Worm (Caenorhabditis elegans) whole organism, dauer: Measurements from ENCODE around the gene C10A4.4.
"Not testable (repeated sequence)": the region's sequence is repeated elsewhere in the genome, so short reads cannot be mapped to it uniquely, and the experiment has no call there.

Source experiments
- unc-62 ChIP-seq: sonication (generic microtip); optimal IDR thresholded peaks from 2 replicates; lab custom pipeline; 2017; ENCODE audit warnings: missing biosample characterization, missing genetic modification reagents, missing genetic modification characterization

Gene C10A4.4

ce11 chrX:7400788-7401187, at the start of gene C10A4.4:
Gene C10A4.4 (plus strand): TSS chrX:7401088.
- TF ChIP-seq unc-62 (GFP tag; lab: Kevin White, UChicago), result no peak

ce11 chrX:7365267-7365666, 35.6 kb upstream of the C10A4.4 start, which contains the start of gene C56G3.2:
Gene C56G3.2 (plus strand): TSS chrX:7365567.
- not testable (repeated sequence) for TF ChIP-seq unc-62 (GFP tag; lab: Kevin White, UChicago)

- TF ChIP-seq unc-62 (GFP tag; lab: Kevin White, UChicago), result no peak
These were observed 31.1 kb upstream of the C10A4.4 start for ce11 chrX:7369770-7370169.

ce11 chrX:7371945-7372344, 28.9 kb upstream of the C10A4.4 start:
- no peak for TF ChIP-seq unc-62 (GFP tag; lab: Kevin White, UChicago)

- TF ChIP-seq unc-62 (GFP tag; lab: Kevin White, UChicago), result no peak
These were observed 23.9 kb upstream of the C10A4.4 start, which contains the start of gene npr-8 for ce11 chrX:7376941-7377340. Gene npr-8 (plus strand): TSS chrX:7377302.

- no peak for TF ChIP-seq unc-62 (GFP tag; lab: Kevin White, UChicago)
These were observed 22.3 kb upstream of the C10A4.4 start for ce11 chrX:7378608-7379007.

- TF ChIP-seq unc-62 (GFP tag; lab: Kevin White, UChicago), result no peak
These were observed 10.6 kb upstream of the C10A4.4 start, which contains the start of gene C10A4.6 for ce11 chrX:7390270-7390669. Gene C10A4.6 (plus strand): TSS chrX:7390570.

- TF ChIP-seq unc-62 (GFP tag; lab: Kevin White, UChicago), result no peak
These were observed 7.7 kb upstream of the C10A4.4 start, which contains the start of gene gad-2 for ce11 chrX:7393167-7393566. Gene gad-2 (plus strand): TSS chrX:7393467.

- TF ChIP-seq unc-62 (GFP tag; lab: Kevin White, UChicago), result no peak
These were observed 3.0 kb upstream of the C10A4.4 start, which contains the start of gene C10A4.13 for ce11 chrX:7397935-7398334. Gene C10A4.13 (minus strand): TSS chrX:7398035.

- TF ChIP-seq unc-62 (GFP tag; lab: Kevin White, UChicago), result no peak
These were observed 2.3 kb upstream of the C10A4.4 start, which contains the start of gene C10A4.10 for ce11 chrX:7398584-7398983. Gene C10A4.10 (plus strand): TSS chrX:7398884.

ce11 chrX:7404551-7404950, 3.7 kb downstream of the C10A4.4 start:
- no peak for TF ChIP-seq unc-62 (GFP tag; lab: Kevin White, UChicago)

- no peak for TF ChIP-seq unc-62 (GFP tag; lab: Kevin White, UChicago)
These were observed 4.5 kb downstream of the C10A4.4 start, which contains the start of gene C10A4.3 for ce11 chrX:7405393-7405792. Gene C10A4.3 (plus strand): TSS chrX:7405693.

ce11 chrX:7407749-7408148, 6.9 kb downstream of the C10A4.4 start:
- no peak for TF ChIP-seq unc-62 (GFP tag; lab: Kevin White, UChicago)

- TF ChIP-seq unc-62 (GFP tag; lab: Kevin White, UChicago), result no peak
These were observed 8.1 kb downstream of the C10A4.4 start for ce11 chrX:7409030-7409429.

ce11 chrX:7409935-7410334, 9.0 kb downstream of the C10A4.4 start, which contains the start of gene C10A4.2:
Gene C10A4.2 (plus strand): TSS chrX:7410235.
- TF ChIP-seq unc-62 (GFP tag; lab: Kevin White, UChicago), result no peak

- no peak for TF ChIP-seq unc-62 (GFP tag; lab: Kevin White, UChicago)
These were observed 14.5 kb downstream of the C10A4.4 start, which contains the start of gene C10A4.7 for ce11 chrX:7415420-7415819. Gene C10A4.7 (minus strand): TSS chrX:7415520.

- no peak for TF ChIP-seq unc-62 (GFP tag; lab: Kevin White, UChicago)
These were observed 15.2 kb downstream of the C10A4.4 start, which contains the start of gene C10A4.1 for ce11 chrX:7416082-7416481. Gene C10A4.1 (plus strand): TSS chrX:7416382.
